Worm (Caenorhabditis elegans): ENCODE data around the gene clec-6.

- TF ChIP-seq flt-1 (GFP tag; IDR thresholded peaks at IDR 0.05): no peak
- no peak for TF ChIP-seq ztf-29 (GFP tag; IDR thresholded peaks at IDR 0.05)
- TF ChIP-seq tab-1 (GFP tag; IDR thresholded peaks at IDR 0.05): no peak
- no peak for TF ChIP-seq cog-1 (tag; optimal IDR thresholded peaks at IDR 0.05)
- no peak for TF ChIP-seq ztf-23 (GFP tag; IDR thresholded peaks at IDR 0.05)
- TF ChIP-seq T22C8.4 (GFP tag; IDR thresholded peaks at IDR 0.05): no peak
- TF ChIP-seq ref-1 (GFP tag; conservative IDR thresholded peaks at IDR 0.05): no peak
- no peak for TF ChIP-seq med-1 (GFP tag; optimal IDR thresholded peaks at IDR 0.05; ENCODE audit: insufficient read depth)
- TF ChIP-seq klf-2 (GFP tag; conservative IDR thresholded peaks at IDR 0.05): no peak
These were observed 32.3 kb downstream of the clec-6 start, which contains the start of gene C35D10.8 for ce11 chrIII:4854918-4855317.
